Fruit fly (Drosophila melanogaster) whole organism, embryonic: Measurements from ENCODE around the gene kat-60L1.

Source experiments
- ATbp ChIP-seq: fragments of 200-800 bp; sonication (Bioruptor generic); optimal IDR thresholded peaks from 2 replicates; lab custom pipeline; 2017; ENCODE audit warnings: missing biosample characterization, mild to moderate bottlenecking, missing genetic modification characterization, missing genetic modification reagents
- B-H2 ChIP-seq: fragments of 200-800 bp; sonication (Bioruptor generic); optimal IDR thresholded peaks from 2 replicates; lab custom pipeline; 2018; ENCODE audit warnings: missing biosample characterization, mild to moderate bottlenecking, missing genetic modification characterization
- CG10462 ChIP-seq: fragments of 200-800 bp; sonication (Bioruptor generic); optimal IDR thresholded peaks from 2 replicates; lab custom pipeline; 2016; ENCODE audit warnings: missing biosample characterization, missing genetic modification characterization
- CG10543 ChIP-seq: fragments of 200-800 bp; sonication (Bioruptor generic); optimal IDR thresholded peaks from 3 replicates; lab custom pipeline; 2017; ENCODE audit warnings: missing biosample characterization, mild to moderate bottlenecking, missing genetic modification characterization, moderate library complexity
- CG12155 ChIP-seq: fragments of 200-800 bp; sonication (Bioruptor generic); optimal IDR thresholded peaks from 3 replicates; lab custom pipeline; 2016; ENCODE audit warnings: missing biosample characterization, missing genetic modification characterization
- CG15011 ChIP-seq: fragments of 200-800 bp; sonication (Bioruptor generic); optimal IDR thresholded peaks from 3 replicates; lab custom pipeline; 2018; ENCODE audit warnings: missing biosample characterization, mild to moderate bottlenecking, missing genetic modification characterization
- CG16863 ChIP-seq: fragments of 200-800 bp; sonication (Bioruptor generic); optimal IDR thresholded peaks from 3 replicates; lab custom pipeline; 2016; ENCODE audit warnings: missing biosample characterization, missing genetic modification characterization
- CG17568 ChIP-seq: fragments of 200-800 bp; sonication (Bioruptor generic); optimal IDR thresholded peaks from 2 replicates; lab custom pipeline; 2018; ENCODE audit warnings: missing biosample characterization, mild to moderate bottlenecking, missing genetic modification characterization, moderate library complexity
- CG17612 ChIP-seq: fragments of 200-800 bp; sonication (Bioruptor generic); IDR thresholded peaks from 2 replicates; pipeline ENCODE4 v1.3.6; 2022; ENCODE audit warnings: missing biosample characterization, missing genetic modification characterization
- CG17912 ChIP-seq: fragments of 200-800 bp; sonication (Bioruptor generic); optimal IDR thresholded peaks from 2 replicates; lab custom pipeline; 2018; ENCODE audit warnings: missing biosample characterization, mild to moderate bottlenecking, missing genetic modification characterization
- CG18619 ChIP-seq: fragments of 200-800 bp; sonication (Bioruptor generic); optimal IDR thresholded peaks from 3 replicates; lab custom pipeline; 2017; ENCODE audit warnings: missing biosample characterization, mild to moderate bottlenecking, missing genetic modification characterization
- CG2889 ChIP-seq: fragments of 200-800 bp; sonication (Bioruptor generic); IDR thresholded peaks from 3 replicates; pipeline ENCODE4 v1.3.6; 2022; ENCODE audit warnings: missing biosample characterization, missing genetic modification characterization
- CG31224 ChIP-seq: fragments of 200-800 bp; sonication (Bioruptor generic); IDR thresholded peaks from 2 replicates; pipeline ENCODE4 v1.3.6; 2022; ENCODE audit warnings: missing biosample characterization, missing genetic modification characterization
- CG3163 ChIP-seq: fragments of 200-800 bp; sonication (Bioruptor generic); optimal IDR thresholded peaks from 3 replicates; lab custom pipeline; 2016; ENCODE audit warnings: missing biosample characterization, missing genetic modification characterization
- CG32532 ChIP-seq: fragments of 200-800 bp; sonication (Bioruptor generic); IDR thresholded peaks from 2 replicates; pipeline ENCODE4 v1.3.6; 2022; ENCODE audit warnings: missing biosample characterization, missing genetic modification characterization
- CG6654 ChIP-seq: fragments of 200-800 bp; sonication (Bioruptor generic); optimal IDR thresholded peaks from 2 replicates; lab custom pipeline; 2017; ENCODE audit warnings: missing biosample characterization, mild to moderate bottlenecking, missing genetic modification characterization
- CG6813 ChIP-seq: fragments of 200-800 bp; sonication (Bioruptor generic); optimal IDR thresholded peaks from 2 replicates; lab custom pipeline; 2017; ENCODE audit warnings: missing biosample characterization, missing genetic modification characterization, mild to moderate bottlenecking, moderate library complexity, missing genetic modification reagents
- CG7786 ChIP-seq: fragments of 200-800 bp; sonication (Bioruptor generic); optimal IDR thresholded peaks from 2 replicates; lab custom pipeline; 2016; ENCODE audit warnings: missing biosample characterization, missing genetic modification characterization
- Dfd ChIP-seq, 2 experiments: fragments of >200 bp; optimal IDR thresholded peaks; 2 replicates each; lab custom pipeline; 2017; ENCODE audit warnings: missing biosample characterization in 2 of 2, missing genetic modification characterization in 2 of 2
- Drgx ChIP-seq: fragments of 200-800 bp; sonication (Bioruptor generic); IDR thresholded peaks from 2 replicates; pipeline ENCODE4 v1.3.6; 2022; ENCODE audit warnings: missing biosample characterization, missing genetic modification characterization
- ERR ChIP-seq: fragments of 200-800 bp; sonication (Bioruptor generic); optimal IDR thresholded peaks from 2 replicates; lab custom pipeline; 2016; ENCODE audit warnings: missing biosample characterization, missing genetic modification characterization
- Ets97D ChIP-seq: fragments of 200-800 bp; sonication (Bioruptor generic); optimal IDR thresholded peaks from 3 replicates; lab custom pipeline; 2016; ENCODE audit warnings: missing biosample characterization, missing genetic modification characterization
- Gsc ChIP-seq: fragments of 200-800 bp; sonication (Bioruptor generic); IDR thresholded peaks from 2 replicates; pipeline ENCODE4 v1.3.6; 2022; ENCODE audit warnings: missing biosample characterization, missing genetic modification characterization
- Gug ChIP-seq: fragments of 200-800 bp; sonication (Bioruptor generic); IDR thresholded peaks from 4 replicates; pipeline ENCODE4 v1.3.6; 2022; ENCODE audit warnings: missing biosample characterization, missing genetic modification characterization
- HLH4C ChIP-seq: fragments of 200-800 bp; sonication (Bioruptor generic); IDR thresholded peaks from 3 replicates; pipeline ENCODE4 v1.3.6; 2022; ENCODE audit warnings: missing biosample characterization, missing genetic modification characterization; ENCODE audit not compliant: partially characterized antibody
- MESR4 ChIP-seq: fragments of 200-800 bp; sonication (Bioruptor generic); optimal IDR thresholded peaks from 2 replicates; lab custom pipeline; 2018; ENCODE audit warnings: missing biosample characterization, mild to moderate bottlenecking, missing genetic modification characterization, moderate library complexity
- NFAT ChIP-seq: fragments of 200-800 bp; sonication (Bioruptor generic); IDR thresholded peaks from 2 replicates; pipeline ENCODE4 v1.3.6; 2022; ENCODE audit warnings: missing biosample characterization, missing genetic modification characterization
- Nf-YA ChIP-seq: fragments of 200-800 bp; sonication (Bioruptor generic); IDR thresholded peaks from 2 replicates; pipeline ENCODE4 v1.3.6; 2022; ENCODE audit warnings: missing biosample characterization, missing genetic modification characterization
- Nf-YC ChIP-seq: fragments of 200-800 bp; optimal IDR thresholded peaks from 3 replicates; lab custom pipeline; 2019; ENCODE audit warnings: missing biosample characterization, mild to moderate bottlenecking, missing genetic modification characterization, moderate library complexity
- YL-1 ChIP-seq: fragments of 200-800 bp; sonication (Bioruptor generic); optimal IDR thresholded peaks from 3 replicates; lab custom pipeline; 2017; ENCODE audit warnings: missing biosample characterization, mild to moderate bottlenecking, missing genetic modification characterization
- al ChIP-seq: fragments of 200-800 bp; sonication (Bioruptor generic); IDR thresholded peaks from 2 replicates; pipeline ENCODE4 v1.3.6; 2022; ENCODE audit warnings: missing biosample characterization, missing genetic modification characterization
- ato ChIP-seq: fragments of 200-800 bp; sonication (Bioruptor generic); IDR thresholded peaks from 2 replicates; pipeline ENCODE4 v1.3.6; 2022; ENCODE audit warnings: missing biosample characterization, missing genetic modification characterization; ENCODE audit not compliant: partially characterized antibody
- bab2 ChIP-seq: fragments of 200-800 bp; sonication (Bioruptor generic); optimal IDR thresholded peaks from 2 replicates; lab custom pipeline; 2016; ENCODE audit warnings: missing biosample characterization, missing genetic modification characterization
- bcd ChIP-seq: fragments of 200-800 bp; sonication (Bioruptor generic); optimal IDR thresholded peaks from 2 replicates; lab custom pipeline; 2017; ENCODE audit warnings: missing biosample characterization, mild to moderate bottlenecking, missing genetic modification characterization
- chif ChIP-seq, 2 experiments: fragments of 200-800 bp; sonication (Bioruptor generic); optimal IDR thresholded peaks; 3 replicates each; lab custom pipeline; 2016; ENCODE audit warnings: missing biosample characterization in 2 of 2, missing genetic modification characterization in 2 of 2
- dpn ChIP-seq, 2 experiments: fragments of 200-800 bp; sonication (Bioruptor generic); optimal IDR thresholded peaks; 3 replicates each; lab custom pipeline; 2016; ENCODE audit warnings: missing biosample characterization in 2 of 2, missing genetic modification characterization in 2 of 2
- exex ChIP-seq: fragments of 200-800 bp; sonication (Bioruptor generic); optimal IDR thresholded peaks from 4 replicates; lab custom pipeline; 2018; ENCODE audit warnings: missing biosample characterization, mild to moderate bottlenecking, missing genetic modification characterization, moderate library complexity
- fd102C ChIP-seq: fragments of 200-800 bp; sonication (Bioruptor generic); optimal IDR thresholded peaks from 2 replicates; lab custom pipeline; 2018; ENCODE audit warnings: missing biosample characterization, mild to moderate bottlenecking, missing genetic modification characterization, moderate library complexity
- fd3F ChIP-seq: fragments of 200-800 bp; sonication (Bioruptor generic); optimal IDR thresholded peaks from 2 replicates; lab custom pipeline; 2018; ENCODE audit warnings: missing biosample characterization, mild to moderate bottlenecking, missing genetic modification characterization, moderate library complexity
- fd96Cb ChIP-seq: fragments of 200-800 bp; sonication (Bioruptor generic); optimal IDR thresholded peaks from 2 replicates; lab custom pipeline; 2018; ENCODE audit warnings: missing biosample characterization, mild to moderate bottlenecking, missing genetic modification characterization, moderate library complexity
- gce ChIP-seq: fragments of 200-800 bp; sonication (Bioruptor generic); IDR thresholded peaks from 3 replicates; pipeline ENCODE4 v1.3.6; 2022; ENCODE audit warnings: missing biosample characterization, missing genetic modification characterization
- kah ChIP-seq: fragments of 200-800 bp; sonication (Bioruptor generic); optimal IDR thresholded peaks from 2 replicates; lab custom pipeline; 2018; ENCODE audit warnings: missing biosample characterization, mild to moderate bottlenecking, missing genetic modification characterization
- nerfin-1 ChIP-seq: fragments of 200-800 bp; sonication (Bioruptor generic); optimal IDR thresholded peaks from 3 replicates; lab custom pipeline; 2019; ENCODE audit warnings: missing biosample characterization, mild to moderate bottlenecking, missing genetic modification characterization, moderate library complexity
- onecut ChIP-seq: fragments of 200-800 bp; sonication (Bioruptor generic); IDR thresholded peaks from 2 replicates; pipeline ENCODE4 v1.3.6; 2022; ENCODE audit warnings: missing biosample characterization, missing genetic modification characterization
- phol ChIP-seq: fragments of 200-800 bp; sonication (Bioruptor generic); optimal IDR thresholded peaks from 3 replicates; lab custom pipeline; 2018; ENCODE audit warnings: missing biosample characterization, mild to moderate bottlenecking, missing genetic modification characterization, moderate library complexity
- sima ChIP-seq: fragments of 200-800 bp; sonication (Bioruptor generic); optimal IDR thresholded peaks from 2 replicates; lab custom pipeline; 2016; ENCODE audit warnings: missing biosample characterization, missing genetic modification characterization
- sug ChIP-seq: fragments of 200-800 bp; optimal IDR thresholded peaks from 2 replicates; lab custom pipeline; 2019; ENCODE audit warnings: missing biosample characterization, mild to moderate bottlenecking, missing genetic modification characterization, moderate library complexity
- tx ChIP-seq: fragments of 200-800 bp; sonication (Bioruptor generic); optimal IDR thresholded peaks from 2 replicates; lab custom pipeline; 2016; ENCODE audit warnings: missing biosample characterization, missing genetic modification characterization
- unpg ChIP-seq: fragments of 200-800 bp; sonication (Bioruptor generic); optimal IDR thresholded peaks from 3 replicates; lab custom pipeline; 2018; ENCODE audit warnings: missing biosample characterization, mild to moderate bottlenecking, missing genetic modification characterization, moderate library complexity

Gene kat-60L1

dm6 chr3R:5742278-5743196 lies 39.0 kb upstream of the kat-60L1 start, which contains the start of the genes Sym and Madm (continued):
- TF ChIP-seq unpg (GFP tag; lab: Kevin White, UChicago) (no peak), CG2889 (GFP tag; lab: Robert Waterston, UW) (no peak), CG17612 (no peak), CG17912 (GFP tag; lab: Kevin White, UChicago) (no peak), YL-1 (GFP tag; lab: Kevin White, UChicago) (peak; percentile 92), sug (peak; percentile 55), CG10462 (GFP tag; lab: Kevin White, UChicago) (no peak), CG7786 (GFP tag; lab: Kevin White, UChicago) (peak; percentile 1), CG6813 (no peak), fd3F (no peak), sima (no peak), onecut (GFP tag; lab: Robert Waterston, UW) (peak; percentile 46; the same call in 1 of the 2 replicates), CG32532 (GFP tag; lab: Robert Waterston, UW) (no peak), tx (peak; percentile 31), bcd (GFP tag; lab: Kevin White, UChicago) (peak; percentile 35), CG10543 (GFP tag; lab: Kevin White, UChicago) (peak; percentile 14), CG15011 (no peak), kah (GFP tag; lab: Kevin White, UChicago) (no peak), dpn (GFP tag; optimal IDR thresholded peaks at IDR 0.05; lab: Kevin White, UChicago) (peak; percentile 19 to 48), HLH4C (GFP tag; lab: Robert Waterston, UW) (peak; percentile 94), Nf-YA (GFP tag; lab: Robert Waterston, UW) (no peak), CG12155 (GFP tag; lab: Kevin White, UChicago) (peak; percentile 16), bab2 (GFP tag; lab: Kevin White, UChicago) (peak; percentile 37), Drgx (GFP tag; lab: Robert Waterston, UW) (no peak), MESR4 (GFP tag; lab: Kevin White, UChicago) (peak; percentile 96), CG18619 (no peak), nerfin-1 (peak; percentile 3), al (GFP tag; lab: Robert Waterston, UW) (peak; percentile 45), B-H2 (no peak), Dfd (GFP tag; optimal IDR thresholded peaks at IDR 0.05; lab: Kevin White, UChicago) (no peak), gce (GFP tag; lab: Robert Waterston, UW) (no peak), ato (no peak), CG31224 (no peak), Nf-YC (peak; percentile 49), phol (tag; lab: Kevin White, UChicago) (peak; percentile 80), exex (tag; lab: Kevin White, UChicago) (no peak), Gug (peak; percentile 29; the same call in 1 of the 4 replicates), ATbp (GFP tag; lab: Kevin White, UChicago) (no peak), Ets97D (GFP tag; lab: Kevin White, UChicago) (peak; percentile 84), CG6654 (no peak), chif (GFP tag; optimal IDR thresholded peaks at IDR 0.05; lab: Kevin White, UChicago) (peak in 1 of 2 experiments; percentile 4), CG3163 (GFP tag; lab: Kevin White, UChicago) (no peak), fd96Cb (tag; lab: Kevin White, UChicago) (peak; percentile 23), CG17568 (GFP tag; lab: Kevin White, UChicago) (no peak), CG16863 (GFP tag; lab: Kevin White, UChicago) (no peak), fd102C (GFP tag; lab: Kevin White, UChicago) (no peak), Gsc (GFP tag; lab: Robert Waterston, UW) (no peak), ERR (GFP tag; lab: Kevin White, UChicago) (peak; percentile 17), NFAT (GFP tag; lab: Robert Waterston, UW) (no peak)
